Worm (Caenorhabditis elegans) whole organism, young adult: ENCODE measurements around the gene srw-2.

Experiments used
- B0035.1 ChIP-seq: sonication (generic microtip); optimal IDR thresholded peaks from 2 replicates; lab custom pipeline; 2016; ENCODE audit warnings: missing genetic modification characterization, mild to moderate bottlenecking, missing compliant biosample characterization, missing genotype, missing genetic modification reagents
- B0261.1 ChIP-seq: sonication (generic microtip); optimal IDR thresholded peaks from 2 replicates; lab custom pipeline; 2016; ENCODE audit warnings: mild to moderate bottlenecking, missing genetic modification characterization, moderate library complexity, missing compliant biosample characterization
- F22D6.2 ChIP-seq: sonication (generic microtip); optimal IDR thresholded peaks from 2 replicates; lab custom pipeline; 2016; ENCODE audit warnings: mild to moderate bottlenecking, missing genetic modification characterization, missing compliant biosample characterization
- F37B4.10 ChIP-seq: fragments of 200-800 bp; sonication (Bioruptor generic); IDR thresholded peaks from 2 replicates; pipeline ENCODE4 v1.3.6; 2022; ENCODE audit warnings: missing genetic modification characterization, missing compliant biosample characterization
- Y67H2A.10 ChIP-seq: fragments of 200-800 bp; sonication (Bioruptor generic); conservative IDR thresholded peaks from 2 replicates; pipeline ENCODE4 v1.3.6; 2022; ENCODE audit warnings: missing genetic modification reagents, missing genetic modification characterization, missing compliant biosample characterization
- ama-1 ChIP-seq, 3 experiments: fragments of 150-350 bp in 1 of 3; sonication (generic microtip) in 2 of 3; optimal IDR thresholded peaks; 2 replicates each; lab custom pipeline; 2014 to 2018; ENCODE audit warnings: missing biosample characterization in 2 of 3, missing genetic modification characterization in 2 of 3, missing genetic modification reagents in 2 of 3
- efl-1 ChIP-seq: fragments of 150-350 bp; optimal IDR thresholded peaks from 2 replicates; lab custom pipeline; 2014; ENCODE audit warnings: missing biosample characterization, missing genetic modification reagents, missing genetic modification characterization
- ekl-4 ChIP-seq: fragments of 200-800 bp; sonication (Bioruptor generic); IDR thresholded peaks from 2 replicates; pipeline ENCODE4 v1.3.6; 2022; ENCODE audit warnings: missing genetic modification reagents, missing genetic modification characterization, missing compliant biosample characterization
- hlh-26 ChIP-seq: fragments of 200-800 bp; sonication (Bioruptor generic); conservative IDR thresholded peaks from 2 replicates; pipeline ENCODE4 v1.3.6; 2022; ENCODE audit warnings: missing genetic modification reagents, missing genetic modification characterization, missing compliant biosample characterization
- madf-3 ChIP-seq: fragments of 200-800 bp; sonication (Bioruptor generic); IDR thresholded peaks from 2 replicates; pipeline ENCODE4 v1.3.6; 2022; ENCODE audit warnings: missing genetic modification reagents, missing genetic modification characterization, missing compliant biosample characterization
- madf-6 ChIP-seq: fragments of 200-800 bp; sonication (Bioruptor generic); IDR thresholded peaks from 2 replicates; pipeline ENCODE4 v1.3.6; 2022; ENCODE audit warnings: missing genetic modification reagents, missing genetic modification characterization, missing compliant biosample characterization
- nfya-1 ChIP-seq: sonication (generic microtip); optimal IDR thresholded peaks from 2 replicates; lab custom pipeline; 2017; ENCODE audit warnings: antibody characterized with exemption, missing compliant biosample characterization, missing genetic modification characterization, borderline replicate concordance; ENCODE audit not compliant: insufficient read depth
- nfyb-1 ChIP-seq: fragments of 200-800 bp; sonication (Bioruptor generic); IDR thresholded peaks from 2 replicates; pipeline ENCODE4 v1.3.6; 2022; ENCODE audit warnings: missing genetic modification reagents, missing genetic modification characterization, missing compliant biosample characterization
- nhr-80 ChIP-seq: sonication (generic microtip); optimal IDR thresholded peaks from 2 replicates; lab custom pipeline; 2016; ENCODE audit warnings: missing genetic modification characterization, missing compliant biosample characterization
- pha-4 ChIP-seq: fragments of 150-350 bp; sonication (generic microtip); optimal IDR thresholded peaks from 2 replicates; lab custom pipeline; 2014; ENCODE audit warnings: missing biosample characterization, missing genetic modification reagents, missing genetic modification characterization
- sdz-38 ChIP-seq: sonication (generic microtip); optimal IDR thresholded peaks from 2 replicates; lab custom pipeline; 2016; ENCODE audit warnings: missing genotype, missing genetic modification characterization, missing compliant biosample characterization
- zfh-2 ChIP-seq: fragments of 200-800 bp; sonication (Bioruptor generic); conservative IDR thresholded peaks from 2 replicates; pipeline ENCODE4 v1.3.6; 2022; ENCODE audit warnings: missing genetic modification reagents, missing genetic modification characterization, missing compliant biosample characterization
- ztf-26 ChIP-seq: sonication (generic microtip); optimal IDR thresholded peaks from 2 replicates; lab custom pipeline; 2017; ENCODE audit warnings: missing genetic modification characterization, missing compliant biosample characterization

Gene srw-2

ce11 chrV:2879801-2880200 is 49.1 kb downstream of the srw-2 start, which contains the start of gene str-39:
TSS of gene str-39 (minus strand) at chrV:2879901.
- no peak for TF ChIP-seq efl-1
- no peak for TF ChIP-seq B0261.1 (tag; lab: Kevin White, UChicago)
- no peak for TF ChIP-seq zfh-2 (GFP tag; lab: Robert Waterston, UW)
- TF ChIP-seq nfyb-1 (GFP tag; lab: Robert Waterston, UW): no peak
- no peak for TF ChIP-seq ztf-26 (tag; lab: Kevin White, UChicago)

ce11 chrV:2880356-2880755 is 49.7 kb downstream of the srw-2 start:
- no peak for TF ChIP-seq efl-1
- TF ChIP-seq nhr-80: peak; percentile 45

ce11 chrV:2881016-2881415 is 50.3 kb downstream of the srw-2 start, which contains the start of gene ifc-1:
TSS of gene ifc-1 (plus strand) at chrV:2881393.
- TF ChIP-seq ama-1 (optimal IDR thresholded peaks at IDR 0.05; lab: Kevin White, UChicago) (no peak), ama-1 (GFP tag; optimal IDR thresholded peaks at IDR 0.05; lab: Kevin White, UChicago) (no peak), sdz-38 (no peak), B0261.1 (tag; lab: Kevin White, UChicago) (no peak), ekl-4 (GFP tag; lab: Robert Waterston, UW) (no peak), nfyb-1 (GFP tag; lab: Robert Waterston, UW) (no peak), hlh-26 (GFP tag; lab: Robert Waterston, UW) (no peak), madf-6 (GFP tag; lab: Robert Waterston, UW) (no peak), B0035.1 (tag; lab: Kevin White, UChicago) (no peak), F22D6.2 (tag; lab: Kevin White, UChicago) (no peak), Y67H2A.10 (no peak), F37B4.10 (no peak)

ce11 chrV:2881565-2881964 is 50.9 kb downstream of the srw-2 start:
- no peak for TF ChIP-seq madf-3
- peak; percentile 34 for TF ChIP-seq pha-4 (tag; lab: Kevin White, UChicago)
- peak; percentile 23 for TF ChIP-seq nhr-80
- TF ChIP-seq nfya-1 (tag; lab: Kevin White, UChicago): no peak
